Worm (Caenorhabditis elegans): Measurements from ENCODE around the gene Y37D8A.5.

Y37D8A.5 gene

DNA sequence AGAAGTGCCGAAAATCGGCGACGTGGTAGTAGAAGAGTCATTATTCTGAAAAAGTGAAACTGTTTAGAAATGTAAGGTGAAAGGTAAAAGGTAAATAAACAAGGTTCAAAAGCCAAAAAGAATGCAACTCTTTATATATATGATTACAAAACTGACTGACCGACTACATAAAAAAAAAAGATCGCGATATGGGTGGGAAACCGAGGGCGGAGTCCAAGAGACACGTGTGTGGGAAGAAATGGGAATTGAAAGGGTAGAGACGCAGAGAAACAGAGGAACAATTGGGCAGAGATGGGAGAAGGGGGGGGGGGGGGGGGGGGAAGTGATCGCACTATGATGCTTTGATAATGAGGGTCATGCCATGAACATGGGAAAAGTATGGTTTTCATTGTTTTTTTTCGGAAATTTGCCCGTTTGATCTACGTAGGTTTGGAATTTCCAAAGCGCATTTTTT lies 16.4 kb downstream of the Y37D8A.5 start, which contains the start of gene Y37D8A.4 (continued):
- TF ChIP-seq lin-13 (GFP tag; optimal IDR thresholded peaks at IDR 0.05) (peak; percentile 4), ceh-88 (GFP tag; IDR thresholded peaks at IDR 0.05) (no peak), ceh-8 (GFP tag; optimal IDR thresholded peaks at IDR 0.05) (no peak), nhr-85 (tag) (peak; percentile 90), pqm-1 (tag; optimal IDR thresholded peaks at IDR 0.05) (no peak), pax-3 (tag; optimal IDR thresholded peaks at IDR 0.05) (peak; percentile 31), nhr-90 (tag; optimal IDR thresholded peaks at IDR 0.05; ENCODE audit: poor library complexity) (no peak)

ce11 chrIII:12838299-12838698 lies 17.0 kb downstream of the Y37D8A.5 start:
- TF ChIP-seq mab-9 (GFP tag; IDR thresholded peaks at IDR 0.05) (no peak), ceh-88 (GFP tag; IDR thresholded peaks at IDR 0.05) (no peak), lin-39 (tag; optimal IDR thresholded peaks at IDR 0.05) (no peak), isw-1 (GFP tag; IDR thresholded peaks at IDR 0.05) (no peak), snu-23 (GFP tag; optimal IDR thresholded peaks at IDR 0.05) (no peak), dpl-1 (GFP tag; optimal IDR thresholded peaks at IDR 0.05) (peak in 1 of 3 experiments; percentile 16), vab-15 (tag; optimal IDR thresholded peaks at IDR 0.05) (no peak), tbx-2 (tag; optimal IDR thresholded peaks at IDR 0.05) (no peak), snpc-4 (tag; optimal IDR thresholded peaks at IDR 0.05) (no peak), efl-1 (optimal IDR thresholded peaks at IDR 0.05) (no peak), efl-1 (GFP tag; optimal IDR thresholded peaks at IDR 0.05 in 1 of 2) (peak; percentile 55 to 93), unc-86 (tag; optimal IDR thresholded peaks at IDR 0.05) (no peak), C34B4.2 (tag; optimal IDR thresholded peaks at IDR 0.05) (no peak), mdl-1 (tag; optimal IDR thresholded peaks at IDR 0.05) (no peak), unc-62 (GFP tag; optimal IDR thresholded peaks at IDR 0.05) (no peak), zip-4 (GFP tag; optimal IDR thresholded peaks at IDR 0.05) (no peak), aha-1 (tag; optimal IDR thresholded peaks at IDR 0.05) (no peak), lin-13 (GFP tag; optimal IDR thresholded peaks at IDR 0.05) (no peak)

- TF ChIP-seq efl-1 (optimal IDR thresholded peaks at IDR 0.05) (no peak), efl-1 (GFP tag; optimal IDR thresholded peaks at IDR 0.05 in 1 of 2) (peak in 1 of 2 experiments; percentile 83), nhr-20 (tag; optimal IDR thresholded peaks at IDR 0.05) (peak; percentile 9), ama-1 (optimal IDR thresholded peaks at IDR 0.05) (peak; percentile 8), lin-35 (GFP tag; optimal IDR thresholded peaks at IDR 0.05) (peak in 1 of 2 experiments; percentile 39), ceh-82 (tag; optimal IDR thresholded peaks at IDR 0.05) (no peak)
Observed at ce11 chrIII:12836742-12837285, 18.5 kb downstream of the Y37D8A.5 start.

DNA sequence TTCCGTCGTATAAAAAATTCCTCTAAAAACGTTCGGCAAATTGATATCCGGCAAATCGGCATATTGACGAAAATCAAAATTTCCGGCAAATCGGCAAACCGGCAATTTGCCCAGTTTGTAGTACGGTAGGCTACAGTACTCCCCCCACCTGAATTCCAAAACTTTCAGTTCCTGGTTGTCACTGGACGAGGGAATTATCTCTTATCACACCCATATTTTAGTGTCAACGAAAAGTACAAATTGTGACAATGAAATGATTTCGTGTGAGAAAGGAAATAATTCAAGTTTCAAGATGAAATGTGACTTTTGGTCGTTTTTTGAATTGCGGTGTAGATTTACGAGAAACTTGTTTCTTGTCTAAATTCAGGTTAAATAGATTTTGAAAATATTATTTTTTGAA lies 22.2 kb downstream of the Y37D8A.5 start:
- TF ChIP-seq dpl-1 (GFP tag; optimal IDR thresholded peaks at IDR 0.05), result no peak
- TF ChIP-seq unc-62 (GFP tag; optimal IDR thresholded peaks at IDR 0.05), result no peak
- no peak for TF ChIP-seq zip-4 (GFP tag; optimal IDR thresholded peaks at IDR 0.05)
- TF ChIP-seq elt-3 (tag; optimal IDR thresholded peaks at IDR 0.05), result peak in 1 of 6 experiments; percentile 21
- no peak for TF ChIP-seq ceh-88 (GFP tag; IDR thresholded peaks at IDR 0.05)
- 0 out of 2 replicates have a peak, but pooled peaks have one; percentile 9 for TF ChIP-seq nhr-19 (GFP tag; conservative IDR thresholded peaks at IDR 0.05)
- TF ChIP-seq nhr-84 (tag; optimal IDR thresholded peaks at IDR 0.05), result no peak
- TF ChIP-seq sup-37 (GFP tag; optimal IDR thresholded peaks at IDR 0.05), result no peak
- TF ChIP-seq nhr-76 (tag; optimal IDR thresholded peaks at IDR 0.05), result no peak
- TF ChIP-seq elt-2 (tag; optimal IDR thresholded peaks at IDR 0.05), result peak; percentile 37
- TF ChIP-seq ceh-63 (GFP tag; optimal IDR thresholded peaks at IDR 0.05), result no peak
- TF ChIP-seq nhr-20 (tag; optimal IDR thresholded peaks at IDR 0.05), result peak; percentile 8
- no peak for TF ChIP-seq sox-4 (tag; optimal IDR thresholded peaks at IDR 0.05)
- TF ChIP-seq fos-1 (tag; optimal IDR thresholded peaks at IDR 0.05), result no peak
- no peak for TF ChIP-seq lsy-2 (tag; optimal IDR thresholded peaks at IDR 0.05)
- no peak for TF ChIP-seq jun-1 (tag; optimal IDR thresholded peaks at IDR 0.05)
- TF ChIP-seq C34B4.2 (tag; optimal IDR thresholded peaks at IDR 0.05), result no peak
- TF ChIP-seq lir-3 (tag; optimal IDR thresholded peaks at IDR 0.05; ENCODE audit: poor library complexity), result no peak
- TF ChIP-seq isw-1 (GFP tag; IDR thresholded peaks at IDR 0.05), result no peak
- TF ChIP-seq ama-1 (optimal IDR thresholded peaks at IDR 0.05), result no peak
- no peak for TF ChIP-seq C04F5.9 (tag; optimal IDR thresholded peaks at IDR 0.05)
- TF ChIP-seq unc-86 (tag; optimal IDR thresholded peaks at IDR 0.05), result no peak
- TF ChIP-seq swsn-7 (tag; optimal IDR thresholded peaks at IDR 0.05), result no peak
